Worm (Caenorhabditis elegans) whole organism, young adult: ENCODE data around the gene cyy-1.

Experiments
- B0019.2 ChIP-seq: fragments of 200-800 bp; sonication (Bioruptor generic); conservative IDR thresholded peaks from 2 replicates; pipeline ENCODE4 v1.3.6; 2022; ENCODE audit warnings: missing genetic modification reagents, missing genetic modification characterization, missing compliant biosample characterization
- C06A6.2 ChIP-seq: fragments of 200-800 bp; sonication (Bioruptor generic); conservative IDR thresholded peaks from 2 replicates; pipeline ENCODE4 v1.3.6; 2022; ENCODE audit warnings: missing genetic modification characterization, missing compliant biosample characterization
- F22D6.2 ChIP-seq: sonication (generic microtip); optimal IDR thresholded peaks from 2 replicates; lab custom pipeline; 2016; ENCODE audit warnings: mild to moderate bottlenecking, missing genetic modification characterization, missing compliant biosample characterization
- F23B12.7 ChIP-seq: sonication (generic microtip); optimal IDR thresholded peaks from 2 replicates; lab custom pipeline; 2017; ENCODE audit warnings: missing genetic modification characterization, mild to moderate bottlenecking, missing compliant biosample characterization, antibody characterized with exemption, moderate library complexity; ENCODE audit not compliant: insufficient read depth
- F33H1.4 ChIP-seq: fragments of 200-800 bp; sonication (Bioruptor generic); IDR thresholded peaks from 2 replicates; pipeline ENCODE4 v1.3.6; 2022; ENCODE audit warnings: missing genetic modification reagents, missing genetic modification characterization, missing compliant biosample characterization
- F37B4.10 ChIP-seq: fragments of 200-800 bp; sonication (Bioruptor generic); IDR thresholded peaks from 2 replicates; pipeline ENCODE4 v1.3.6; 2022; ENCODE audit warnings: missing genetic modification characterization, missing compliant biosample characterization
- F52B5.7 ChIP-seq: sonication (generic microtip); optimal IDR thresholded peaks from 2 replicates; lab custom pipeline; 2016; ENCODE audit warnings: mild to moderate bottlenecking, missing genetic modification characterization, missing compliant biosample characterization
- F55B11.4 ChIP-seq: sonication (generic microtip); optimal IDR thresholded peaks from 2 replicates; lab custom pipeline; 2016; ENCODE audit warnings: missing compliant biosample characterization, missing genetic modification characterization, borderline replicate concordance; ENCODE audit not compliant: insufficient read depth
- K12H6.12 ChIP-seq: fragments of 200-800 bp; sonication (Bioruptor generic); optimal IDR thresholded peaks from 2 replicates; lab custom pipeline; 2018; ENCODE audit warnings: mild to moderate bottlenecking, missing genetic modification characterization, missing compliant biosample characterization
- Y53G8AR.9 ChIP-seq: fragments of 200-800 bp; sonication (Bioruptor generic); conservative IDR thresholded peaks from 2 replicates; pipeline ENCODE4 v1.3.6; 2022; ENCODE audit warnings: missing genetic modification reagents, missing genetic modification characterization, missing compliant biosample characterization
- ZK185.1 ChIP-seq: sonication (generic microtip); optimal IDR thresholded peaks from 2 replicates; lab custom pipeline; 2016; ENCODE audit warnings: mild to moderate bottlenecking, missing genetic modification characterization, missing compliant biosample characterization; ENCODE audit not compliant: poor library complexity, severe bottlenecking
- akir-1 ChIP-seq: fragments of 200-800 bp; sonication (Bioruptor generic); optimal IDR thresholded peaks from 2 replicates; lab custom pipeline; 2018; ENCODE audit warnings: mild to moderate bottlenecking, missing genetic modification characterization, moderate library complexity, missing compliant biosample characterization
- ama-1 ChIP-seq, 3 experiments: fragments of 150-350 bp in 1 of 3; sonication (generic microtip) in 2 of 3; optimal IDR thresholded peaks; 2 replicates each; lab custom pipeline; 2014 to 2018; ENCODE audit warnings: missing biosample characterization in 2 of 3, missing genetic modification characterization in 2 of 3, missing genetic modification reagents in 2 of 3
- aptf-2 ChIP-seq: fragments of 200-800 bp; sonication (Bioruptor generic); conservative IDR thresholded peaks from 2 replicates; pipeline ENCODE4 v1.3.6; 2022; ENCODE audit warnings: missing genetic modification reagents, missing genetic modification characterization, missing compliant biosample characterization
- attf-3 ChIP-seq: fragments of 200-800 bp; sonication (Bioruptor generic); conservative IDR thresholded peaks from 2 replicates; pipeline ENCODE4 v1.3.6; 2022; ENCODE audit warnings: missing genetic modification reagents, missing genetic modification characterization, missing compliant biosample characterization
- ceh-58 ChIP-seq: fragments of 200-800 bp; sonication (Bioruptor generic); IDR thresholded peaks from 2 replicates; pipeline ENCODE4 v1.3.6; 2022; ENCODE audit warnings: missing genetic modification characterization, missing compliant biosample characterization
- ceh-79 ChIP-seq: sonication (generic microtip); optimal IDR thresholded peaks from 2 replicates; lab custom pipeline; 2017; ENCODE audit warnings: mild to moderate bottlenecking, missing genetic modification characterization, missing compliant biosample characterization
- dox-1 ChIP-seq: fragments of 200-800 bp; sonication (Bioruptor generic); IDR thresholded peaks from 2 replicates; pipeline ENCODE4 v1.3.6; 2022; ENCODE audit warnings: missing genetic modification reagents, missing genetic modification characterization, missing compliant biosample characterization
- dpl-1 ChIP-seq: fragments of 150-350 bp; optimal IDR thresholded peaks from 2 replicates; lab custom pipeline; 2014; ENCODE audit warnings: missing biosample characterization, missing genetic modification reagents, missing genetic modification characterization
- hlh-26 ChIP-seq: fragments of 200-800 bp; sonication (Bioruptor generic); conservative IDR thresholded peaks from 2 replicates; pipeline ENCODE4 v1.3.6; 2022; ENCODE audit warnings: missing genetic modification reagents, missing genetic modification characterization, missing compliant biosample characterization
- hmg-1.2 ChIP-seq: fragments of 200-800 bp; sonication (Bioruptor generic); IDR thresholded peaks from 2 replicates; pipeline ENCODE4 v1.3.6; 2022; ENCODE audit warnings: missing genetic modification reagents, missing genetic modification characterization, missing compliant biosample characterization
- lag-1 ChIP-seq: fragments of 200-800 bp; sonication (Bioruptor generic); IDR thresholded peaks from 2 replicates; pipeline ENCODE4 v1.3.6; 2022; ENCODE audit warnings: missing genetic modification reagents, missing genetic modification characterization, missing compliant biosample characterization
- let-607 ChIP-seq, 2 experiments: fragments of 200-800 bp in 1 of 2; sonication (Bioruptor generic) in 1 of 2; sonication (generic microtip) in 1 of 2; optimal IDR thresholded peaks; 2 replicates each; lab custom pipeline; 2016 to 2018; ENCODE audit warnings: mild to moderate bottlenecking in 2 of 2, missing compliant biosample characterization in 2 of 2, missing genetic modification characterization in 2 of 2, moderate library complexity in 2 of 2, missing genotype in 1 of 2
- lin-40 ChIP-seq: sonication (generic microtip); optimal IDR thresholded peaks from 2 replicates; lab custom pipeline; 2016; ENCODE audit warnings: missing genetic modification characterization, mild to moderate bottlenecking, missing compliant biosample characterization, missing genotype, missing genetic modification reagents
- lin-54 ChIP-seq: fragments of 200-800 bp; sonication (Bioruptor generic); optimal IDR thresholded peaks from 2 replicates; lab custom pipeline; 2018; ENCODE audit warnings: mild to moderate bottlenecking, missing genetic modification characterization, missing compliant biosample characterization
- lir-1 ChIP-seq: fragments of 200-800 bp; sonication (Bioruptor generic); conservative IDR thresholded peaks from 2 replicates; pipeline ENCODE4 v1.3.6; 2022; ENCODE audit warnings: missing genetic modification reagents, missing genetic modification characterization, missing compliant biosample characterization
- madf-10 ChIP-seq: sonication (generic microtip); optimal IDR thresholded peaks from 2 replicates; lab custom pipeline; 2016; ENCODE audit warnings: mild to moderate bottlenecking, missing genetic modification characterization, missing compliant biosample characterization
- madf-3 ChIP-seq: fragments of 200-800 bp; sonication (Bioruptor generic); IDR thresholded peaks from 2 replicates; pipeline ENCODE4 v1.3.6; 2022; ENCODE audit warnings: missing genetic modification reagents, missing genetic modification characterization, missing compliant biosample characterization
- mcd-1 ChIP-seq: fragments of 200-800 bp; sonication (Bioruptor generic); IDR thresholded peaks from 2 replicates; pipeline ENCODE4 v1.3.6; 2022; ENCODE audit warnings: missing genetic modification reagents, missing genetic modification characterization, missing compliant biosample characterization
- nfya-1 ChIP-seq: sonication (generic microtip); optimal IDR thresholded peaks from 2 replicates; lab custom pipeline; 2017; ENCODE audit warnings: antibody characterized with exemption, missing compliant biosample characterization, missing genetic modification characterization, borderline replicate concordance; ENCODE audit not compliant: insufficient read depth
- nfyb-1 ChIP-seq: fragments of 200-800 bp; sonication (Bioruptor generic); IDR thresholded peaks from 2 replicates; pipeline ENCODE4 v1.3.6; 2022; ENCODE audit warnings: missing genetic modification reagents, missing genetic modification characterization, missing compliant biosample characterization
- nhr-120 ChIP-seq: fragments of 200-800 bp; sonication (Bioruptor generic); IDR thresholded peaks from 2 replicates; pipeline ENCODE4 v1.3.6; 2022; ENCODE audit warnings: missing genetic modification characterization, missing compliant biosample characterization
- nhr-90 ChIP-seq: sonication (generic microtip); optimal IDR thresholded peaks from 2 replicates; lab custom pipeline; 2016; ENCODE audit warnings: missing genotype, mild to moderate bottlenecking, missing genetic modification characterization, missing compliant biosample characterization
- pbrm-1 ChIP-seq: fragments of 200-800 bp; sonication (Bioruptor generic); IDR thresholded peaks from 2 replicates; pipeline ENCODE4 v1.3.6; 2022; ENCODE audit warnings: missing genetic modification reagents, missing genetic modification characterization, missing compliant biosample characterization
- rec-8 ChIP-seq, 2 experiments: sonication (generic microtip); optimal IDR thresholded peaks; 2 replicates each; lab custom pipeline; 2016; ENCODE audit warnings: mild to moderate bottlenecking in 2 of 2, missing genetic modification characterization in 2 of 2, missing genetic modification reagents in 2 of 2, missing genotype in 2 of 2, missing biosample characterization in 1 of 2, missing compliant biosample characterization in 1 of 2, moderate library complexity in 1 of 2
- sea-2 ChIP-seq: fragments of 200-800 bp; sonication (Bioruptor generic); IDR thresholded peaks from 2 replicates; pipeline ENCODE4 v1.3.6; 2022; ENCODE audit warnings: missing genetic modification characterization, missing compliant biosample characterization
- snpc-3.4 ChIP-seq: sonication (generic microtip); optimal IDR thresholded peaks from 2 replicates; lab custom pipeline; 2017; ENCODE audit warnings: missing genetic modification characterization, mild to moderate bottlenecking, missing compliant biosample characterization, antibody characterized with exemption, moderate library complexity, missing genotype, missing genetic modification reagents
- somi-1 ChIP-seq: fragments of 200-800 bp; sonication (Bioruptor generic); optimal IDR thresholded peaks from 2 replicates; lab custom pipeline; 2018; ENCODE audit warnings: mild to moderate bottlenecking, missing genetic modification characterization, missing compliant biosample characterization
- sptf-2 ChIP-seq: fragments of 200-800 bp; sonication (Bioruptor generic); optimal IDR thresholded peaks from 2 replicates; lab custom pipeline; 2018; ENCODE audit warnings: mild to moderate bottlenecking, missing genetic modification characterization, missing compliant biosample characterization
- tbp1 ChIP-seq: fragments of 200-800 bp; sonication (Bioruptor generic); optimal IDR thresholded peaks from 2 replicates; lab custom pipeline; 2018; ENCODE audit warnings: mild to moderate bottlenecking, missing genetic modification characterization, missing compliant biosample characterization
- tbx-9 ChIP-seq: sonication (generic microtip); optimal IDR thresholded peaks from 2 replicates; lab custom pipeline; 2016; ENCODE audit warnings: borderline replicate concordance, missing genetic modification characterization, inconsistent platforms, missing compliant biosample characterization
- unc-62 ChIP-seq: fragments of 150-350 bp; optimal IDR thresholded peaks from 2 replicates; lab custom pipeline; 2014; ENCODE audit warnings: missing biosample characterization, missing genetic modification reagents, missing genetic modification characterization
- zfh-2 ChIP-seq: fragments of 200-800 bp; sonication (Bioruptor generic); conservative IDR thresholded peaks from 2 replicates; pipeline ENCODE4 v1.3.6; 2022; ENCODE audit warnings: missing genetic modification reagents, missing genetic modification characterization, missing compliant biosample characterization
- zim-3 ChIP-seq: sonication (generic microtip); optimal IDR thresholded peaks from 2 replicates; lab custom pipeline; 2017; ENCODE audit warnings: mild to moderate bottlenecking, missing genetic modification characterization, moderate library complexity, missing compliant biosample characterization
- ztf-25 ChIP-seq: fragments of 200-800 bp; sonication (Bioruptor generic); IDR thresholded peaks from 2 replicates; pipeline ENCODE4 v1.3.6; 2022; ENCODE audit warnings: missing genetic modification reagents, missing genetic modification characterization, missing compliant biosample characterization
- ztf-26 ChIP-seq: sonication (generic microtip); optimal IDR thresholded peaks from 2 replicates; lab custom pipeline; 2017; ENCODE audit warnings: missing genetic modification characterization, missing compliant biosample characterization
- ztf-6 ChIP-seq: fragments of 200-800 bp; sonication (Bioruptor generic); IDR thresholded peaks from 2 replicates; pipeline ENCODE4 v1.3.6; 2022; ENCODE audit warnings: missing genetic modification reagents, missing genetic modification characterization, missing compliant biosample characterization

cyy-1 gene

ce11 chrIII:8358213-8358672 lies 47.4 kb upstream of the cyy-1 start, which contains the start of the genes R05D3.8 and rfp-1 (continued):
- TF ChIP-seq ztf-6 (no peak), dpl-1 (GFP tag; lab: Kevin White, UChicago) (peak; percentile 28), tbp1 (GFP tag; lab: Kevin White, UChicago) (peak; percentile 52), madf-10 (no peak), lin-54 (peak; percentile 81), tbx-9 (tag; lab: Kevin White, UChicago) (no peak), attf-3 (GFP tag; lab: Robert Waterston, UW) (peak; percentile 68), akir-1 (GFP tag; lab: Kevin White, UChicago) (no peak), nhr-90 (tag; lab: Kevin White, UChicago) (no peak), ceh-79 (no peak), C06A6.2 (no peak), madf-3 (GFP tag; lab: Robert Waterston, UW) (0 out of 2 replicates have a peak, but pooled peaks have one; percentile 16), ztf-26 (tag; lab: Kevin White, UChicago) (no peak), F37B4.10 (0 out of 2 replicates have a peak, but pooled peaks have one; percentile 61), pbrm-1 (0 out of 2 replicates have a peak, but pooled peaks have one; percentile 34), unc-62 (GFP tag; lab: Kevin White, UChicago) (no peak), lin-40 (tag; lab: Kevin White, UChicago) (peak; percentile 47), ZK185.1 (peak; percentile 3), ama-1 (optimal IDR thresholded peaks at IDR 0.05; lab: Kevin White, UChicago) (no peak), ama-1 (GFP tag; optimal IDR thresholded peaks at IDR 0.05; lab: Kevin White, UChicago) (peak in 1 of 2 experiments; percentile 14), hlh-26 (GFP tag; lab: Robert Waterston, UW) (no peak), mcd-1 (GFP tag; lab: Robert Waterston, UW) (peak; percentile 50; the same call in 1 of the 2 replicates), ceh-58 (GFP tag; lab: Robert Waterston, UW) (no peak), dox-1 (GFP tag; lab: Robert Waterston, UW) (peak; percentile 79), lir-1 (no peak; the same call in 1 of the 2 replicates), snpc-3.4 (no peak), F23B12.7 (peak; percentile 84), zfh-2 (GFP tag; lab: Robert Waterston, UW) (no peak), sptf-2 (GFP tag; lab: Kevin White, UChicago) (no peak), rec-8 (tag; optimal IDR thresholded peaks at IDR 0.05; lab: Kevin White, UChicago) (no peak), let-607 (tag; optimal IDR thresholded peaks at IDR 0.05; lab: Kevin White, UChicago) (no peak), F52B5.7 (no peak), B0019.2 (GFP tag; lab: Robert Waterston, UW) (0 out of 2 replicates have a peak, but pooled peaks have one; percentile 8), zim-3 (tag; lab: Kevin White, UChicago) (no peak), hmg-1.2 (GFP tag; lab: Robert Waterston, UW) (peak; percentile 53; the same call in 1 of the 2 replicates), F33H1.4 (GFP tag; lab: Robert Waterston, UW) (peak; percentile 95), somi-1 (GFP tag; lab: Kevin White, UChicago) (no peak), nfya-1 (no peak), F55B11.4 (tag; lab: Kevin White, UChicago) (no peak), lag-1 (GFP tag; lab: Robert Waterston, UW) (no peak), nfyb-1 (GFP tag; lab: Robert Waterston, UW) (peak; percentile 67; the same call in 1 of the 2 replicates), F22D6.2 (tag; lab: Kevin White, UChicago) (no peak), aptf-2 (GFP tag; lab: Robert Waterston, UW) (no peak), ztf-25 (GFP tag; lab: Robert Waterston, UW) (no peak), sea-2 (GFP tag; lab: Robert Waterston, UW) (no peak), Y53G8AR.9 (0 out of 2 replicates have a peak, but pooled peaks have one; percentile 50), K12H6.12 (tag; lab: Kevin White, UChicago) (no peak), nhr-120 (GFP tag; lab: Robert Waterston, UW) (no peak)
